Fruit fly (Drosophila melanogaster): ENCODE measurements around the gene CG10375.

CG10375 gene

DNA sequence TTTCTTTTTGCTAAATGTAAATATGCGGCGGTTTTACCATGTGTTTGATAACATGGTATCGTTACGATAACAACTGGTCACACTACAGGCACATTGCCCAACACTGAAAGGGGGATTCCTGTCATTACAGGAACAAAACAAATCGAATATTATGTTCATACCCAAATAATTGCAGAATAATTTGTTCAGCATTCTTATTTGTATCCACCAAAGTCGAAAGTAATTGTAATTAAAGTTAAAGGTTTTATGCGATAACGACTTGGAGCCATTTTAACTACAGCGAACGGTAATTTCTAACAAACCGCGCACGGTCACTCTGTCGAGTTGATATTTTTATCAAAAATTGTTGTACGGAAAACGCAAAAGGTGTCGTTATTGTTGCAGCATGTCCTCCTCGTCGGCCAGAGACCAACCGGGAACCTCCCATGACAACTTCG lies at the start of gene CG10375, which contains the start of gene CG10214:
TSS of gene CG10375 (plus strand) at position 296 of the 437 bp plus-strand sequence.
TSS of gene CG10214 (minus strand) at position 72 of the 437 bp plus-strand sequence.
- TF ChIP-seq Blimp-1 (GFP tag; optimal IDR thresholded peaks at IDR 0.05) (no peak), Ets96B (tag; optimal IDR thresholded peaks at IDR 0.05) (peak; percentile 53), spab (GFP tag; optimal IDR thresholded peaks at IDR 0.05) (no peak), dsx (GFP tag; optimal IDR thresholded peaks at IDR 0.05; ENCODE audit: poor library complexity, severe bottlenecking) (peak; percentile 43), fkh (GFP tag; optimal IDR thresholded peaks at IDR 0.05) (peak; percentile 88), pdm3 (GFP tag; optimal IDR thresholded peaks at IDR 0.05) (peak; percentile 72), CG3032 (tag; optimal IDR thresholded peaks at IDR 0.05) (peak; percentile 67), CG11762 (GFP tag; optimal IDR thresholded peaks at IDR 0.05; ENCODE audit: insufficient read depth) (peak; percentile 0), CG4318 (GFP tag; optimal IDR thresholded peaks at IDR 0.05) (no peak), Sox102F (GFP tag; optimal IDR thresholded peaks at IDR 0.05) (peak; percentile 59), lz (GFP tag; optimal IDR thresholded peaks at IDR 0.05) (peak; percentile 81), CG8119 (GFP tag; IDR thresholded peaks at IDR 0.05) (peak; percentile 53; the same call in 1 of the 3 replicates), achi (GFP tag; optimal IDR thresholded peaks at IDR 0.05) (peak; percentile 61), CG1621 (tag; optimal IDR thresholded peaks at IDR 0.05) (peak; percentile 41), ss (GFP tag; optimal IDR thresholded peaks at IDR 0.05) (no peak), Hr4 (GFP tag; optimal IDR thresholded peaks at IDR 0.05) (peak; percentile 69), CG10669 (GFP tag; optimal IDR thresholded peaks at IDR 0.05) (peak; percentile 50), vri (GFP tag; optimal IDR thresholded peaks at IDR 0.05) (peak; percentile 72), CG6792 (GFP tag; optimal IDR thresholded peaks at IDR 0.05) (peak; percentile 56), Eip93F (GFP tag; optimal IDR thresholded peaks at IDR 0.05) (no peak), CG10631 (GFP tag; optimal IDR thresholded peaks at IDR 0.05) (peak; percentile 74), CG6276 (GFP tag; optimal IDR thresholded peaks at IDR 0.05) (no peak), Lpt (GFP tag; optimal IDR thresholded peaks at IDR 0.05) (no peak), Gug (GFP tag; IDR thresholded peaks at IDR 0.05) (peak; percentile 57; the same call in 1 of the 2 replicates), salr (GFP tag; optimal IDR thresholded peaks at IDR 0.05) (peak; percentile 5 to 21), cyc (GFP tag; optimal IDR thresholded peaks at IDR 0.05) (peak; percentile 72), CG3919 (GFP tag; optimal IDR thresholded peaks at IDR 0.05) (peak; percentile 75), CG8632 (GFP tag; optimal IDR thresholded peaks at IDR 0.05) (peak; percentile 50), CG9139 (GFP tag; optimal IDR thresholded peaks at IDR 0.05) (no peak), Hr38 (GFP tag; optimal IDR thresholded peaks at IDR 0.05) (peak; percentile 8), fd85E (GFP tag; optimal IDR thresholded peaks at IDR 0.05) (no peak), CG6808 (GFP tag; optimal IDR thresholded peaks at IDR 0.05) (peak; percentile 14), Eip75B (GFP tag; optimal IDR thresholded peaks at IDR 0.05) (peak; percentile 58), CG6854 (GFP tag; optimal IDR thresholded peaks at IDR 0.05) (peak; percentile 52), CG8319 (GFP tag; optimal IDR thresholded peaks at IDR 0.05) (peak; percentile 46), Met (GFP tag; optimal IDR thresholded peaks at IDR 0.05) (peak; percentile 70), eg (GFP tag; IDR thresholded peaks at IDR 0.05) (peak; percentile 73; the same call in 2 of the 3 replicates), CG15336 (GFP tag; IDR thresholded peaks at IDR 0.05) (peak; percentile 45; the same call in 1 of the 2 replicates), CG34406 (GFP tag; optimal IDR thresholded peaks at IDR 0.05) (peak; percentile 60), topi (GFP tag; optimal IDR thresholded peaks at IDR 0.05) (peak; percentile 71), fd59A (GFP tag; optimal IDR thresholded peaks at IDR 0.05) (no peak), CG11294 (GFP tag; IDR thresholded peaks at IDR 0.05) (no peak), esn (GFP tag; optimal IDR thresholded peaks at IDR 0.05) (peak; percentile 84), Sox15 (GFP tag; optimal IDR thresholded peaks at IDR 0.05) (peak; percentile 44), CG31627 (GFP tag; optimal IDR thresholded peaks at IDR 0.05) (peak; percentile 79), CG11902 (GFP tag; optimal IDR thresholded peaks at IDR 0.05) (peak; percentile 45), CG7368 (GFP tag; optimal IDR thresholded peaks at IDR 0.05) (peak; percentile 60), Hr39 (GFP tag; optimal IDR thresholded peaks at IDR 0.05) (peak; percentile 72), Eip78C (GFP tag) (peak; percentile 80), Ets21C (GFP tag; optimal IDR thresholded peaks at IDR 0.05) (no peak), CG16779 (tag; optimal IDR thresholded peaks at IDR 0.05) (no peak)
